Fruit fly (Drosophila melanogaster) whole organism, adult: ENCODE measurements around the gene hwt.

Experiments used
- CG11617 ChIP-seq: fragments of 200-800 bp; sonication (Bioruptor generic); optimal IDR thresholded peaks from 2 replicates; lab custom pipeline; 2017; ENCODE audit warnings: mild to moderate bottlenecking, missing biosample characterization, missing genetic modification reagents, missing genetic modification characterization
- CG14711 ChIP-seq: fragments of 200-800 bp; sonication (Bioruptor generic); optimal IDR thresholded peaks from 2 replicates; lab custom pipeline; 2018; ENCODE audit warnings: missing biosample characterization, mild to moderate bottlenecking, missing genetic modification characterization, moderate library complexity
- CG1620 ChIP-seq: fragments of 200-800 bp; sonication (Bioruptor generic); optimal IDR thresholded peaks from 2 replicates; lab custom pipeline; 2016; ENCODE audit warnings: missing biosample characterization, missing genetic modification characterization
- CG5204 ChIP-seq: fragments of 200-800 bp; sonication (Bioruptor generic); optimal IDR thresholded peaks from 2 replicates; lab custom pipeline; 2016; ENCODE audit warnings: missing biosample characterization, missing genetic modification characterization
- Hr96 ChIP-seq: fragments of 200-800 bp; sonication (Bioruptor generic); optimal IDR thresholded peaks from 2 replicates; lab custom pipeline; 2016; ENCODE audit warnings: missing biosample characterization, missing genetic modification characterization
- Mnt ChIP-seq: fragments of 200-800 bp; sonication (Bioruptor generic); optimal IDR thresholded peaks from 2 replicates; lab custom pipeline; 2016; ENCODE audit warnings: missing biosample characterization, mild to moderate bottlenecking, missing genetic modification characterization
- cic ChIP-seq: fragments of 200-800 bp; sonication (Bioruptor generic); optimal IDR thresholded peaks from 2 replicates; lab custom pipeline; 2017; ENCODE audit warnings: missing biosample characterization, mild to moderate bottlenecking, missing genetic modification characterization, moderate library complexity
- cnc ChIP-seq, 2 experiments: fragments of >200 bp; optimal IDR thresholded peaks; 2 replicates each; lab custom pipeline; 2017
- kay ChIP-seq: fragments of 200-800 bp; sonication (Bioruptor generic); peaks from one replicate; lab custom pipeline; 2016; ENCODE audit warnings: missing biosample characterization, missing genetic modification characterization, borderline replicate concordance
- ovo ChIP-seq: fragments of 200-800 bp; sonication (Bioruptor generic); optimal IDR thresholded peaks from 2 replicates; lab custom pipeline; 2016; ENCODE audit warnings: missing biosample characterization, missing genetic modification characterization
- pad ChIP-seq: fragments of 200-800 bp; sonication (Bioruptor generic); optimal IDR thresholded peaks from 3 replicates; lab custom pipeline; 2017; ENCODE audit warnings: missing biosample characterization, missing genetic modification characterization, mild to moderate bottlenecking, moderate library complexity, missing genetic modification reagents
- toe ChIP-seq: fragments of 200-800 bp; sonication (Bioruptor generic); optimal IDR thresholded peaks from 2 replicates; lab custom pipeline; 2016; ENCODE audit warnings: missing biosample characterization, missing genetic modification characterization

DNA sequence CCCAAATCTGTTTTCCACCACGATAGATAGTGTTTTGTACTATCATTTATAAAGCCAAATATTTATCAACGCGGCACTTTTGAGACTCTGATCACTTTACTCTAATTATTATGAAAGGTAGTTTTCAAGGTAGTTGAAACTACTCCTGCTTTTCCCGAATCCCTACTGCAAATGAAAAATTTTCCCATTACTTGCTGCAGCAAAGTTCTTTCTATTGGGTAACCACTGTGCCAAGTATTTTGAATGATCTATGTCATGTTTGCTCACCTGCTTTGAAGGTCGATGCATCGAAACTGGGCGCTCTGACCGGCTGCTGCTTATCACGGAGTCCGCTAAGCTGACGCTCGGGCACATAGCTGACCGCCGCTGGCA, 13.0 kb upstream of the hwt start:
- TF ChIP-seq Mnt (GFP tag; lab: Kevin White, UChicago): no peak
- no peak for TF ChIP-seq Hr96 (GFP tag; lab: Kevin White, UChicago)
- no peak for TF ChIP-seq cic
- no peak for TF ChIP-seq CG5204 (GFP tag; lab: Kevin White, UChicago)
- TF ChIP-seq toe (GFP tag; lab: Kevin White, UChicago): no peak
- no peak for TF ChIP-seq kay (GFP tag; lab: Kevin White, UChicago)
- TF ChIP-seq CG1620 (GFP tag; lab: Kevin White, UChicago): no peak
- no peak for TF ChIP-seq cnc (optimal IDR thresholded peaks at IDR 0.05; lab: Kevin White, UChicago)
- no peak for TF ChIP-seq pad (GFP tag; lab: Kevin White, UChicago)
- no peak for TF ChIP-seq CG11617
- TF ChIP-seq CG14711 (tag; lab: Kevin White, UChicago): no peak
- no peak for TF ChIP-seq ovo (GFP tag; lab: Kevin White, UChicago)
